Fruit fly (Drosophila melanogaster) whole organism, prepupa: ENCODE measurements around the gene CG13306.

Experiments used
- CG11762 ChIP-seq: fragments of 200-800 bp; sonication (Bioruptor generic); optimal IDR thresholded peaks from 3 replicates; lab custom pipeline; 2016; ENCODE audit warnings: missing biosample characterization, missing genetic modification characterization; ENCODE audit not compliant: insufficient read depth
- CG15336 ChIP-seq: fragments of 200-800 bp; sonication (Bioruptor generic); IDR thresholded peaks from 2 replicates; pipeline ENCODE4 v1.3.6; 2022; ENCODE audit warnings: missing biosample characterization, missing genetic modification characterization
- CG8319 ChIP-seq: fragments of 200-800 bp; sonication (Bioruptor generic); optimal IDR thresholded peaks from 3 replicates; lab custom pipeline; 2016; ENCODE audit warnings: missing biosample characterization, missing genetic modification characterization
- Eip78C ChIP-seq: fragments of 200-800 bp; sonication (Bioruptor generic); peaks from one replicate; lab custom pipeline; 2016; ENCODE audit warnings: missing biosample characterization, missing genetic modification characterization
- Ets21C ChIP-seq: fragments of 200-800 bp; sonication (Bioruptor generic); optimal IDR thresholded peaks from 3 replicates; lab custom pipeline; 2016; ENCODE audit warnings: missing biosample characterization, missing genetic modification characterization
- Lpt ChIP-seq: fragments of 200-800 bp; sonication (Bioruptor generic); optimal IDR thresholded peaks from 3 replicates; lab custom pipeline; 2016; ENCODE audit warnings: missing biosample characterization, missing genetic modification characterization
- Sox102F ChIP-seq: fragments of 200-800 bp; sonication (Bioruptor generic); optimal IDR thresholded peaks from 2 replicates; lab custom pipeline; 2016; ENCODE audit warnings: missing biosample characterization, mild to moderate bottlenecking, missing genetic modification characterization
- pdm3 ChIP-seq: fragments of 200-800 bp; sonication (Bioruptor generic); optimal IDR thresholded peaks from 3 replicates; lab custom pipeline; 2016; ENCODE audit warnings: missing biosample characterization, missing genetic modification characterization
- topi ChIP-seq: fragments of 200-800 bp; sonication (Bioruptor generic); optimal IDR thresholded peaks from 3 replicates; lab custom pipeline; 2016; ENCODE audit warnings: missing biosample characterization, missing genetic modification characterization

DNA sequence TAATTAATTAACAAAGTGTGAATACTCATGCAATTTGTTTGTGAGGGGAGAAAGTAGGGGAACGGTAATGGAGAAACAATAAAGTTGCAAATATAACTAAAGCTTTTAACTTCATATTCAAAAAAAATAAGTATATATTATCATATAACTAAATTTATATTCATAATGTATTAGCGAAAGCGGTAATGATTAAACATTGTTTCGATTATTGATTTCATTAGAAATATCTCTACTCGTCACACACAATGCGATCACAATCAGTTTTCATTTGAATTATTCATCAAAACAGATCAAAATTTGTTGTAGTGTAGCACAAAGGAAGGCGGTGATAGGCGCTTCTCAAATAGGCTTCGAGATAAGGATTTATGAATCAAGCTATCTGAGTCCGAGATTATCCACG lies 6.2 kb upstream of the CG13306 start, which contains the start of gene CG6576:
- TF ChIP-seq CG15336 = no peak
- no peak for TF ChIP-seq Eip78C
- no peak for TF ChIP-seq topi (GFP tag; lab: Kevin White, UChicago)
- no peak for TF ChIP-seq Sox102F (GFP tag; lab: Kevin White, UChicago)
- TF ChIP-seq Lpt (GFP tag; lab: Kevin White, UChicago) = no peak
- no peak for TF ChIP-seq CG8319
- no peak for TF ChIP-seq Ets21C (GFP tag; lab: Kevin White, UChicago)
- no peak for TF ChIP-seq pdm3 (GFP tag; lab: Kevin White, UChicago)
- TF ChIP-seq CG11762 (GFP tag; lab: Kevin White, UChicago) = no peak
